Fruit fly (Drosophila melanogaster): ENCODE measurements around the gene CG11898.

DNA sequence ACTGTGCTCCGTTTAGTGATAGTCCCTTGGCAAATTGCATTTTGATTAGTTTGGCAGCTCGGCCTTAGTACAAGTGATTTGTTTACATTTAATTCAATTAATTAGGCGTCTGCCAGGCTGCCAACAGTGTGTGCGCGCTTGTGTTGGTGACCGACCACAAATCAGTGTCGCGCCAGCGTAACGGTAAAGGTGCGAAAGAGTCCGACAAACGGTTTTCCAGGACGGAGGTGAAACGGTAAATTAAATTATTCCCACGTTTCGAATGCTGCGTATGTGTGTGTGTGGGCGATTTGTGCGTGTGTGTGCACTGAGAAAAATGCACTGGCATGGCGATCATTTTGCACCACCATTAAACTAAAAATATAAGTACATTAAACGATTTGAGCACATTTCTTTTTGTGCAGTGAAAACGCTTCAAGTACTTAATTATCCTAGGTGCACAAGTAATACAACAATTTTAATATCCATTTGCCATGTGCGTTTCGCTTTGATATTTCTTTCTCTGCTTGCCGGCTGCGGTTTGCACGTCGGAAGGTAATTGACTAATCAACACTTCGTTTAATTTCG, 26.4 kb upstream of the CG11898 start:
- TF ChIP-seq Hr96 (GFP tag; optimal IDR thresholded peaks at IDR 0.05) (no peak), CG7101 (tag; optimal IDR thresholded peaks at IDR 0.05) (no peak), CG12768 (GFP tag; optimal IDR thresholded peaks at IDR 0.05) (peak; percentile 45), cic (GFP tag; optimal IDR thresholded peaks at IDR 0.05) (no peak), kay (GFP tag; ENCODE audit: borderline replicate concordance) (no peak), tj (GFP tag; optimal IDR thresholded peaks at IDR 0.05) (no peak), toe (GFP tag; optimal IDR thresholded peaks at IDR 0.05) (no peak), Clk (GFP tag; optimal IDR thresholded peaks at IDR 0.05) (no peak), ovo (GFP tag; optimal IDR thresholded peaks at IDR 0.05) (peak; percentile 96), cnc (optimal IDR thresholded peaks at IDR 0.05) (no peak), bab1 (GFP tag; optimal IDR thresholded peaks at IDR 0.05) (peak; percentile 29), CG33017 (tag; optimal IDR thresholded peaks at IDR 0.05) (no peak)
